Worm (Caenorhabditis elegans): ENCODE data around the gene dif-1.
A peak's percentile ranks its signal among the peaks of the same experiment; 100 is the strongest.
"Not testable (repeated sequence)": the region's sequence is repeated elsewhere in the genome, so short reads cannot be mapped to it uniquely, and the experiment has no call there.

Gene dif-1

DNA sequence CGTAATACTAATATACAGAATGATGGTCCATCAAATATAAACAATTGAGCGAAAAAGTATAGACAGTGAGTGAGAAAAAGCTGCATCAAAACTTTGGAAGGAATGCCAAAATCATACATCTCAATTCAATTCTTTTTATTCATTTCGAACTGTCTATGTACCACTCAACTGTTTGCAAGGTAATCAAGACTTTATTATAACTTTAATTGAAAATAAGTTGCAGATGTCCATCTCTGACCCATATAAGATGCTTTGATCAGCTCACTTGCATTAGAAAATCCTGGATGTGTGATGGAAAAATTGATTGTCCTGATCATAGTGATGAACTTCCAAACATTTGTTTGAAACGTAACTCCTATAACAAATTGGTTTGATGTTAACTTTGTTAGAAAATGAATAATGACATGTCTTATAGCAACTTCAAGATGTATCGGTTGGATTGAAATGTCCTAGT lies 14.8 kb upstream of the dif-1 start, which contains the start of gene F32E10.8:
TSS of gene F32E10.8 (plus strand) at position 51 of the 454 bp plus-strand sequence.
- TF ChIP-seq B0019.2 (GFP tag; conservative IDR thresholded peaks at IDR 0.05), result no peak
- no peak for TF ChIP-seq fkh-3 (tag; optimal IDR thresholded peaks at IDR 0.05)
- no peak for TF ChIP-seq unc-130 (GFP tag; optimal IDR thresholded peaks at IDR 0.05)

DNA sequence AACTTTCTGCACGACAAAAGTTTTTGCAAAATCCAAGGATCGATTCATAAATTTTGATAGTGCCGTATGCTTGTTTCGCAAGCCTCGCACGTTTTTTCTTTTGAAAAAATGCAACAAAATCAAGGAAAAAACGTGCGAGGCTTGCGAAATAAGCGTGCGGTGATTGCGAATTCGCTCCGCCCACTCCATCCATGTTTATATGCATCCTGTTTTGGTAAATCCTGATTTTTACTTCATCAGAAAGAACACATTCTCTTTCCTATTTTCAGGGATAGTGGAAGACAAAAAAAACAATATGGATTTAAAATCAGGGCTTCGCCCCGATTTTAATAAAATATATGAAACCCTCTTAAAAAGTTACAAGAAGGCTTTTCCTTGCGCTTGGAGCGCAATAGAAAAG lies 11.0 kb upstream of the dif-1 start, which contains the start of gene F32E10.9:
TSS of gene F32E10.9 (minus strand) at position 101 of the 400 bp plus-strand sequence.
- TF ChIP-seq K12H6.12 (tag; optimal IDR thresholded peaks at IDR 0.05); F49E8.2 (tag; optimal IDR thresholded peaks at IDR 0.05; ENCODE audit: insufficient read depth); ama-1 (optimal IDR thresholded peaks at IDR 0.05); ama-1 (GFP tag; optimal IDR thresholded peaks at IDR 0.05): not testable (repeated sequence)

DNA sequence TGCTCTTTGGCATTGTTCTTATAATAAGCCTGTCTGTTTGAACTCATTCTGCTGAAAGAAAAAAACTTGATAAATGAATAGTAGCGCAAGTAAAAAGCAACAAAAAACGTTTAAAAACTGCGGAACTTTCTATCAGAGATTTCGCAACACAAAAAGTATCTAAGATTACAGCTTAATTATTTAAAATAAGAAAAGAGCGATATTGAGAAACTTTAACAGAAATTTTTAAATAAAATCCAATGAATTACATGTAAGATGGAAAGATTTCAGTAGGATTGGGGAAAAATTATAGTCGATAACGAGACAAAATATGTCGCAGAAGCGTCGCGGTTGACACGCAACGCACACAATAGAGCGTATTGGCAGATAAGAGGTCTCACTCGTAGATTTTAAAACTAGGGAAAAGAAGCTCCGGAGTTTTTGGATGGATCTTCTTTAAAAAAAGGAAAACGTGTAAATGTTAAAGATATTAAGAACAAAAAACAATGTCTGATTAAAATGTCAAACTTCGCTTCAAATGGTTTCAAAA lies 8.9 kb upstream of the dif-1 start, which contains the start of gene ima-3:
TSS of gene ima-3 (minus strand) at position 51 of the 529 bp plus-strand sequence.
- TF ChIP-seq unc-62 (GFP tag; optimal IDR thresholded peaks at IDR 0.05) (no peak), cebp-1 (GFP tag; IDR thresholded peaks at IDR 0.05) (no peak), cebp-1 (tag; optimal IDR thresholded peaks at IDR 0.05) (peak; percentile 75), pbrm-1 (GFP tag; IDR thresholded peaks at IDR 0.05) (no peak), madf-3 (GFP tag; IDR thresholded peaks at IDR 0.05) (peak; percentile 81), lsy-27 (tag; optimal IDR thresholded peaks at IDR 0.05; ENCODE audit: borderline replicate concordance, insufficient read depth) (no peak), nhr-27 (tag; optimal IDR thresholded peaks at IDR 0.05) (no peak), lin-54 (GFP tag; optimal IDR thresholded peaks at IDR 0.05) (no peak), nfya-2 (GFP tag; IDR thresholded peaks at IDR 0.05) (no peak), nhr-80 (tag; optimal IDR thresholded peaks at IDR 0.05) (peak; percentile 12), B0336.3 (GFP tag; IDR thresholded peaks at IDR 0.05) (no peak), snpc-3.4 (tag; optimal IDR thresholded peaks at IDR 0.05) (no peak), ceh-100 (GFP tag; IDR thresholded peaks at IDR 0.05) (peak; percentile 56; the same call in 1 of the 2 replicates), hrde-1 (tag; optimal IDR thresholded peaks at IDR 0.05; ENCODE audit: borderline replicate concordance) (no peak), lin-35 (GFP tag; optimal IDR thresholded peaks at IDR 0.05) (no peak), tbp1 (GFP tag; optimal IDR thresholded peaks at IDR 0.05) (no peak), dox-1 (GFP tag; IDR thresholded peaks at IDR 0.05) (peak; percentile 28; the same call in 1 of the 2 replicates), Y53G8AR.9 (GFP tag; conservative IDR thresholded peaks at IDR 0.05) (no peak), attf-5 (GFP tag; optimal IDR thresholded peaks at IDR 0.05) (peak; percentile 86), snpc-4 (GFP tag; optimal IDR thresholded peaks at IDR 0.05) (no peak), snpc-4 (tag; optimal IDR thresholded peaks at IDR 0.05) (peak in 1 of 4 experiments; percentile 63), K12H6.12 (tag; optimal IDR thresholded peaks at IDR 0.05) (no peak), mcd-1 (GFP tag; IDR thresholded peaks at IDR 0.05) (0 out of 2 replicates have a peak, but pooled peaks have one; percentile 44), F23B12.7 (tag; optimal IDR thresholded peaks at IDR 0.05; ENCODE audit: insufficient read depth) (peak; percentile 78), hlh-12 (tag; optimal IDR thresholded peaks at IDR 0.05) (no peak), sptf-2 (GFP tag; optimal IDR thresholded peaks at IDR 0.05) (no peak), C17E4.6 (GFP tag; IDR thresholded peaks at IDR 0.05) (no peak)

DNA sequence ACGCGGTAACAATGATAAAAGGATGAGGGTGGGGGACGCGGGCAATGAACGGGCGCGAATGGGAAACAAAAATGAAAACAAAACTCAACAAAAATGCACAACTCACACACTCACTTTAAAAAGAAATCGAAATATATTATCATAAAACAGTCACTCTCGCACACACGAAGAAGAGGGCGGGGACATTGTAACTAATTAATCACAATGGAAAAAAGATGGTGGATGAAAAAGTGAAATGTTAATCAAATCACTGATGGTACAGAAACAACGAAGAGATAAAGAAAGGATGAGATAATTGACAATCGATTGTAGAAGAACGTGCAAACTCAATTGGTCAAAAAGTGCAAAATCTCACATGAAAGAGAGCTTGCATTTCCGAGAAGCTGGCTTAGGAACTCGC lies 6.4 kb upstream of the dif-1 start:
- TF ChIP-seq ztf-6 (GFP tag; IDR thresholded peaks at IDR 0.05), result no peak
- no peak for TF ChIP-seq snpc-4 (GFP tag; optimal IDR thresholded peaks at IDR 0.05)
- peak in 1 of 4 experiments; percentile 0 for TF ChIP-seq snpc-4 (tag; optimal IDR thresholded peaks at IDR 0.05)
- TF ChIP-seq die-1 (tag; optimal IDR thresholded peaks at IDR 0.05), result peak; percentile 32
- TF ChIP-seq rcor-1 (GFP tag; IDR thresholded peaks at IDR 0.05), result no peak
- no peak for TF ChIP-seq nhr-120 (GFP tag; IDR thresholded peaks at IDR 0.05)
- peak; percentile 82 for TF ChIP-seq F49E8.2 (tag; optimal IDR thresholded peaks at IDR 0.05; ENCODE audit: insufficient read depth)
- TF ChIP-seq T26A5.8 (tag; optimal IDR thresholded peaks at IDR 0.05), result no peak
- peak; percentile 21; the same call in 1 of the 2 replicates for TF ChIP-seq madf-6 (GFP tag; IDR thresholded peaks at IDR 0.05)
- TF ChIP-seq Y67H2A.10 (GFP tag; conservative IDR thresholded peaks at IDR 0.05), result no peak
- TF ChIP-seq D2030.7 (GFP tag; IDR thresholded peaks at IDR 0.05), result no peak
- TF ChIP-seq tlf-1 (GFP tag; optimal IDR thresholded peaks at IDR 0.05), result peak; percentile 7
- peak; percentile 51; the same call in 1 of the 2 replicates for TF ChIP-seq hsf-1 (GFP tag; IDR thresholded peaks at IDR 0.05)
- TF ChIP-seq T07F8.4 (tag; optimal IDR thresholded peaks at IDR 0.05), result no peak
